Fruit fly (Drosophila melanogaster): ENCODE results near the gene mura.
A peak's percentile ranks its signal among the peaks of the same experiment; 100 is the strongest.

mura gene

DNA sequence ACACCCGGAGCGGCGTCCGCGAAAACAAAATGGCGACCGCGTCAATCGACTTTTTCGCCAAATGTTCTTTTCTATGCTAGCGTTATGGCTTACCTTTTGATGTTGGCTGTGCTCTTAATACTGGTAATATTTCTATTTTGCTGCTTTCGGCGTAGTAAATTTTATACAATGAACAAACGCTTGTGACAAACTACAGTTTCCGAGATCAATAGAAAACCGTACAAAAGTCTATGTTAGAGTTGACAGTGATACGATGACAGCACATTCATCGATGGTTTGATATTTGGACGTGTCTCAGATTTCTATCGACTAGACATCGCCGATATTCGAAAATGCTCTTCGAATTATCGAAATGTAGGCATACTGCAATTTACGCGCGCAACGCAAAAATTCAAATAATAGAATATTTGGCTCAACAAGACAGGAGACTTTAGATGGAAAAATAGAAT lies 41.5 kb downstream of the mura start, which contains the start of gene rump (continued):
- TF ChIP-seq disco-r (GFP tag; optimal IDR thresholded peaks at IDR 0.05) (no peak), CG1792 (GFP tag; optimal IDR thresholded peaks at IDR 0.05) (no peak), ranshi (GFP tag; IDR thresholded peaks at IDR 0.05) (no peak), bsh (GFP tag; optimal IDR thresholded peaks at IDR 0.05) (peak in 1 of 2 experiments; percentile 13), sqz (GFP tag; optimal IDR thresholded peaks at IDR 0.05) (no peak), CG10366 (GFP tag; IDR thresholded peaks at IDR 0.05) (no peak), da (GFP tag; optimal IDR thresholded peaks at IDR 0.05) (no peak), fd64A (GFP tag; optimal IDR thresholded peaks at IDR 0.05) (no peak), CG16779 (GFP tag; IDR thresholded peaks at IDR 0.05) (no peak), kay (GFP tag; optimal IDR thresholded peaks at IDR 0.05) (no peak), Rx (GFP tag; IDR thresholded peaks at IDR 0.05) (no peak), CG4424 (GFP tag; optimal IDR thresholded peaks at IDR 0.05) (no peak), CG6254 (GFP tag; optimal IDR thresholded peaks at IDR 0.05) (no peak), CG12155 (GFP tag; optimal IDR thresholded peaks at IDR 0.05) (no peak), usp (GFP tag; optimal IDR thresholded peaks at IDR 0.05) (no peak), H2.0 (GFP tag; IDR thresholded peaks at IDR 0.05) (no peak), bigmax (GFP tag; optimal IDR thresholded peaks at IDR 0.05) (no peak), sisA (GFP tag; IDR thresholded peaks at IDR 0.05) (no peak), kah (GFP tag; optimal IDR thresholded peaks at IDR 0.05) (no peak), bab2 (GFP tag; optimal IDR thresholded peaks at IDR 0.05) (no peak), CG3065 (GFP tag; optimal IDR thresholded peaks at IDR 0.05) (no peak), B-H2 (GFP tag; optimal IDR thresholded peaks at IDR 0.05) (peak; percentile 26), ERR (GFP tag; optimal IDR thresholded peaks at IDR 0.05) (no peak), CG31388 (GFP tag; optimal IDR thresholded peaks at IDR 0.05) (no peak), nau (GFP tag; optimal IDR thresholded peaks at IDR 0.05) (no peak), D19A (tag; optimal IDR thresholded peaks at IDR 0.05) (no peak), tna (GFP tag; IDR thresholded peaks at IDR 0.05; ENCODE audit: partially characterized antibody) (no peak), CG4707 (GFP tag; optimal IDR thresholded peaks at IDR 0.05) (no peak), Chrac-16 (GFP tag; optimal IDR thresholded peaks at IDR 0.05) (no peak), row (GFP tag; IDR thresholded peaks at IDR 0.05) (no peak), CG33213 (GFP tag; optimal IDR thresholded peaks at IDR 0.05) (peak; percentile 7), pb (GFP tag; optimal IDR thresholded peaks at IDR 0.05) (no peak), Neu2 (GFP tag; optimal IDR thresholded peaks at IDR 0.05; ENCODE audit: borderline replicate concordance) (no peak), Blimp-1 (GFP tag; optimal IDR thresholded peaks at IDR 0.05) (no peak), Abd-B (GFP tag; optimal IDR thresholded peaks at IDR 0.05) (no peak), fd102C (GFP tag; optimal IDR thresholded peaks at IDR 0.05) (no peak), CG8290 (GFP tag; optimal IDR thresholded peaks at IDR 0.05) (no peak), CG8290 (tag; optimal IDR thresholded peaks at IDR 0.05) (peak in 1 of 2 experiments; percentile 59), pnt (GFP tag; optimal IDR thresholded peaks at IDR 0.05) (no peak), CG1603 (tag; optimal IDR thresholded peaks at IDR 0.05) (peak; percentile 73), jing (GFP tag; optimal IDR thresholded peaks at IDR 0.05) (no peak), CG7271 (tag; optimal IDR thresholded peaks at IDR 0.05) (peak; percentile 33), BtbVII (GFP tag; optimal IDR thresholded peaks at IDR 0.05) (no peak), lab (GFP tag; optimal IDR thresholded peaks at IDR 0.05) (no peak), Nf-YC (tag; optimal IDR thresholded peaks at IDR 0.05) (peak; percentile 40), bcd (GFP tag; optimal IDR thresholded peaks at IDR 0.05) (no peak), CG7963 (GFP tag; IDR thresholded peaks at IDR 0.05; ENCODE audit: partially characterized antibody) (no peak), MTF-1 (GFP tag; optimal IDR thresholded peaks at IDR 0.05; ENCODE audit: borderline replicate concordance) (no peak), Sox100B (GFP tag; optimal IDR thresholded peaks at IDR 0.05) (no peak), E2f1 (GFP tag; IDR thresholded peaks at IDR 0.05) (no peak), CG10274 (GFP tag; optimal IDR thresholded peaks at IDR 0.05) (no peak), Scr (GFP tag; IDR thresholded peaks at IDR 0.05; ENCODE audit: partially characterized antibody) (no peak)
